Worm (Caenorhabditis elegans) whole organism, young adult: ENCODE data around the gene msp-59.

Experiments
- B0261.1 ChIP-seq: sonication (generic microtip); optimal IDR thresholded peaks from 2 replicates; lab custom pipeline; 2016; ENCODE audit warnings: mild to moderate bottlenecking, missing genetic modification characterization, moderate library complexity, missing compliant biosample characterization
- D2030.7 ChIP-seq: fragments of 200-800 bp; sonication (Bioruptor generic); IDR thresholded peaks from 2 replicates; pipeline ENCODE4 v1.3.6; 2022; ENCODE audit warnings: missing genetic modification reagents, missing genetic modification characterization, missing compliant biosample characterization
- F10E7.11 ChIP-seq: sonication (generic microtip); optimal IDR thresholded peaks from 2 replicates; lab custom pipeline; 2017; ENCODE audit warnings: mild to moderate bottlenecking, missing genetic modification characterization, moderate library complexity, missing compliant biosample characterization
- F23B12.7 ChIP-seq: sonication (generic microtip); optimal IDR thresholded peaks from 2 replicates; lab custom pipeline; 2017; ENCODE audit warnings: missing genetic modification characterization, mild to moderate bottlenecking, missing compliant biosample characterization, antibody characterized with exemption, moderate library complexity; ENCODE audit not compliant: insufficient read depth
- F39B2.1 ChIP-seq: fragments of 200-800 bp; sonication (Bioruptor generic); IDR thresholded peaks from 2 replicates; pipeline ENCODE4 v1.3.6; 2022; ENCODE audit warnings: missing genetic modification reagents, missing genetic modification characterization, missing compliant biosample characterization
- F49E8.2 ChIP-seq: sonication (generic microtip); optimal IDR thresholded peaks from 3 replicates; lab custom pipeline; 2017; ENCODE audit warnings: missing genetic modification characterization, mild to moderate bottlenecking, missing compliant biosample characterization, antibody characterized with exemption, moderate library complexity; ENCODE audit not compliant: insufficient read depth
- K11D2.4 ChIP-seq: fragments of 200-800 bp; sonication (Bioruptor generic); IDR thresholded peaks from 2 replicates; pipeline ENCODE4 v1.3.6; 2022; ENCODE audit warnings: missing genetic modification reagents, missing genetic modification characterization, missing compliant biosample characterization
- Y53G8AR.9 ChIP-seq: fragments of 200-800 bp; sonication (Bioruptor generic); conservative IDR thresholded peaks from 2 replicates; pipeline ENCODE4 v1.3.6; 2022; ENCODE audit warnings: missing genetic modification reagents, missing genetic modification characterization, missing compliant biosample characterization
- Y95B8A.8 ChIP-seq: fragments of 200-800 bp; sonication (Bioruptor generic); IDR thresholded peaks from 2 replicates; pipeline ENCODE4 v1.3.6; 2022; ENCODE audit warnings: missing genetic modification reagents, missing genetic modification characterization, missing compliant biosample characterization
- akir-1 ChIP-seq: fragments of 200-800 bp; sonication (Bioruptor generic); optimal IDR thresholded peaks from 2 replicates; lab custom pipeline; 2018; ENCODE audit warnings: mild to moderate bottlenecking, missing genetic modification characterization, moderate library complexity, missing compliant biosample characterization
- athp-1 ChIP-seq: sonication (generic microtip); optimal IDR thresholded peaks from 2 replicates; lab custom pipeline; 2017; ENCODE audit warnings: mild to moderate bottlenecking, missing genetic modification characterization, missing compliant biosample characterization
- attf-6 ChIP-seq: fragments of 200-800 bp; sonication (Bioruptor generic); IDR thresholded peaks from 2 replicates; pipeline ENCODE4 v1.3.6; 2022; ENCODE audit warnings: missing genetic modification reagents, missing genetic modification characterization, missing compliant biosample characterization
- bed-1 ChIP-seq: fragments of 200-800 bp; sonication (Bioruptor generic); IDR thresholded peaks from 2 replicates; pipeline ENCODE4 v1.3.6; 2022; ENCODE audit warnings: missing genetic modification reagents, missing genetic modification characterization, missing compliant biosample characterization
- bed-2 ChIP-seq: fragments of 200-800 bp; sonication (Bioruptor generic); IDR thresholded peaks from 2 replicates; pipeline ENCODE4 v1.3.6; 2022; ENCODE audit warnings: missing genetic modification reagents, missing genetic modification characterization, missing compliant biosample characterization
- ccch-3 ChIP-seq: fragments of 200-800 bp; sonication (Bioruptor generic); optimal IDR thresholded peaks from 2 replicates; lab custom pipeline; 2018; ENCODE audit warnings: mild to moderate bottlenecking, missing genetic modification characterization, missing compliant biosample characterization
- ceh-100 ChIP-seq: fragments of 200-800 bp; sonication (Bioruptor generic); IDR thresholded peaks from 2 replicates; pipeline ENCODE4 v1.3.6; 2022; ENCODE audit warnings: missing genetic modification reagents, missing genetic modification characterization, missing compliant biosample characterization
- ceh-40 ChIP-seq: fragments of 200-800 bp; sonication (Bioruptor generic); IDR thresholded peaks from 2 replicates; pipeline ENCODE4 v1.3.6; 2022; ENCODE audit warnings: missing genetic modification characterization, missing compliant biosample characterization
- ceh-79 ChIP-seq: sonication (generic microtip); optimal IDR thresholded peaks from 2 replicates; lab custom pipeline; 2017; ENCODE audit warnings: mild to moderate bottlenecking, missing genetic modification characterization, missing compliant biosample characterization
- dpff-1 ChIP-seq: sonication (generic microtip); optimal IDR thresholded peaks from 2 replicates; lab custom pipeline; 2017; ENCODE audit warnings: mild to moderate bottlenecking, missing genetic modification characterization, missing compliant biosample characterization
- dpl-1 ChIP-seq: fragments of 150-350 bp; optimal IDR thresholded peaks from 2 replicates; lab custom pipeline; 2014; ENCODE audit warnings: missing biosample characterization, missing genetic modification reagents, missing genetic modification characterization
- egl-18 ChIP-seq: fragments of 200-800 bp; sonication (Bioruptor generic); IDR thresholded peaks from 2 replicates; pipeline ENCODE4 v1.3.6; 2022; ENCODE audit warnings: missing genetic modification reagents, missing genetic modification characterization, missing compliant biosample characterization
- ekl-4 ChIP-seq: fragments of 200-800 bp; sonication (Bioruptor generic); IDR thresholded peaks from 2 replicates; pipeline ENCODE4 v1.3.6; 2022; ENCODE audit warnings: missing genetic modification reagents, missing genetic modification characterization, missing compliant biosample characterization
- ets-4 ChIP-seq: fragments of 200-800 bp; sonication (Bioruptor generic); optimal IDR thresholded peaks from 2 replicates; lab custom pipeline; 2018; ENCODE audit warnings: mild to moderate bottlenecking, missing genetic modification characterization, missing compliant biosample characterization
- fkh-3 ChIP-seq: sonication (generic microtip); optimal IDR thresholded peaks from 2 replicates; lab custom pipeline; 2016; ENCODE audit warnings: mild to moderate bottlenecking, missing genetic modification characterization, missing compliant biosample characterization
- gei-17 ChIP-seq: fragments of 200-800 bp; sonication (Bioruptor generic); optimal IDR thresholded peaks from 2 replicates; lab custom pipeline; 2018; ENCODE audit warnings: mild to moderate bottlenecking, missing genetic modification characterization, missing compliant biosample characterization
- him-1 ChIP-seq: sonication (generic microtip); optimal IDR thresholded peaks from 2 replicates; lab custom pipeline; 2016; ENCODE audit warnings: missing genotype, missing genetic modification reagents, missing genetic modification characterization, missing compliant biosample characterization
- hlh-12 ChIP-seq: sonication (generic microtip); optimal IDR thresholded peaks from 2 replicates; lab custom pipeline; 2016; ENCODE audit warnings: missing genetic modification characterization, missing compliant biosample characterization
- lag-1 ChIP-seq: fragments of 200-800 bp; sonication (Bioruptor generic); IDR thresholded peaks from 2 replicates; pipeline ENCODE4 v1.3.6; 2022; ENCODE audit warnings: missing genetic modification reagents, missing genetic modification characterization, missing compliant biosample characterization
- let-526 ChIP-seq: fragments of 200-800 bp; sonication (Bioruptor generic); IDR thresholded peaks from 2 replicates; pipeline ENCODE4 v1.3.6; 2022; ENCODE audit warnings: missing genetic modification reagents, missing genetic modification characterization, missing compliant biosample characterization
- lin-54 ChIP-seq: fragments of 200-800 bp; sonication (Bioruptor generic); optimal IDR thresholded peaks from 2 replicates; lab custom pipeline; 2018; ENCODE audit warnings: mild to moderate bottlenecking, missing genetic modification characterization, missing compliant biosample characterization
- lir-1 ChIP-seq: fragments of 200-800 bp; sonication (Bioruptor generic); conservative IDR thresholded peaks from 2 replicates; pipeline ENCODE4 v1.3.6; 2022; ENCODE audit warnings: missing genetic modification reagents, missing genetic modification characterization, missing compliant biosample characterization
- lsy-27 ChIP-seq: sonication (generic microtip); optimal IDR thresholded peaks from 2 replicates; lab custom pipeline; 2017; ENCODE audit warnings: missing genetic modification characterization, mild to moderate bottlenecking, missing compliant biosample characterization, antibody characterized with exemption, missing genotype, borderline replicate concordance; ENCODE audit not compliant: insufficient read depth
- madf-6 ChIP-seq: fragments of 200-800 bp; sonication (Bioruptor generic); IDR thresholded peaks from 2 replicates; pipeline ENCODE4 v1.3.6; 2022; ENCODE audit warnings: missing genetic modification reagents, missing genetic modification characterization, missing compliant biosample characterization
- nhr-27 ChIP-seq: fragments of 200-800 bp; sonication (Bioruptor generic); optimal IDR thresholded peaks from 2 replicates; lab custom pipeline; 2018; ENCODE audit warnings: mild to moderate bottlenecking, missing genetic modification characterization, moderate library complexity, missing compliant biosample characterization
- nhr-80 ChIP-seq: sonication (generic microtip); optimal IDR thresholded peaks from 2 replicates; lab custom pipeline; 2016; ENCODE audit warnings: missing genetic modification characterization, missing compliant biosample characterization
- rcor-1 ChIP-seq: fragments of 200-800 bp; sonication (Bioruptor generic); IDR thresholded peaks from 2 replicates; pipeline ENCODE4 v1.3.6; 2022; ENCODE audit warnings: missing genetic modification reagents, missing genetic modification characterization, missing compliant biosample characterization
- sdz-38 ChIP-seq: sonication (generic microtip); optimal IDR thresholded peaks from 2 replicates; lab custom pipeline; 2016; ENCODE audit warnings: missing genotype, missing genetic modification characterization, missing compliant biosample characterization
- snpc-1.1 ChIP-seq: sonication (generic microtip); optimal IDR thresholded peaks from 2 replicates; lab custom pipeline; 2017; ENCODE audit warnings: missing genetic modification characterization, mild to moderate bottlenecking, missing compliant biosample characterization, antibody characterized with exemption, moderate library complexity, missing genotype, missing genetic modification reagents; ENCODE audit not compliant: insufficient read depth
- snpc-4 ChIP-seq, 5 experiments: fragments of 150-350 bp in 1 of 5; sonication (generic microtip) in 4 of 5; optimal IDR thresholded peaks; 2 replicates each; lab custom pipeline; 2014 to 2018; ENCODE audit warnings: missing genetic modification characterization in 5 of 5, missing biosample characterization in 3 of 5, antibody characterized with exemption in 2 of 5, mild to moderate bottlenecking in 2 of 5, missing compliant biosample characterization in 2 of 5, missing genotype in 2 of 5, moderate library complexity in 2 of 5, missing genetic modification reagents in 1 of 5
- tbp1 ChIP-seq: fragments of 200-800 bp; sonication (Bioruptor generic); optimal IDR thresholded peaks from 2 replicates; lab custom pipeline; 2018; ENCODE audit warnings: mild to moderate bottlenecking, missing genetic modification characterization, missing compliant biosample characterization
- tbx-9 ChIP-seq: sonication (generic microtip); optimal IDR thresholded peaks from 2 replicates; lab custom pipeline; 2016; ENCODE audit warnings: borderline replicate concordance, missing genetic modification characterization, inconsistent platforms, missing compliant biosample characterization
- tlf-1 ChIP-seq: fragments of 200-800 bp; sonication (Bioruptor generic); optimal IDR thresholded peaks from 2 replicates; lab custom pipeline; 2018; ENCODE audit warnings: mild to moderate bottlenecking, missing genetic modification characterization, missing compliant biosample characterization
- ztf-25 ChIP-seq: fragments of 200-800 bp; sonication (Bioruptor generic); IDR thresholded peaks from 2 replicates; pipeline ENCODE4 v1.3.6; 2022; ENCODE audit warnings: missing genetic modification reagents, missing genetic modification characterization, missing compliant biosample characterization
- ztf-26 ChIP-seq: sonication (generic microtip); optimal IDR thresholded peaks from 2 replicates; lab custom pipeline; 2017; ENCODE audit warnings: missing genetic modification characterization, missing compliant biosample characterization

msp-59 gene

DNA sequence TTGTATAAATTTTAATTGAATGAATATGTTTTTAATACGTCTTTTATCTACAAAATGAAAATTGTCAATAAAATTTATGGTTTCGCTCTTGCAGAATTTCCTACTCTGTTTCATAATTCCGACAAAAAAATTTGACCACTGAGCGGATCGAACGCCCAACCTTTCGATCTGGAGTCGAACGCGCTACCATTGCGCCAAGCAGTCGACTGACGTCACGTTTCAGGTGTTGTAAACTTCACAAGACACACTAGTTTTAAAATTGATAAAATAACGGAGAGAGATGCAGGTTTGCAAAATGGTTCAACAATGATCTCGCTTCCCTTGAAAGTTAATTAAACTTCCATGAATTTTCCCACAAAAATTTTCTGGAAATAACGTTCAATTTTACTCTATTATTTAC, 31.3 kb upstream of the msp-59 start (continued):
- TF ChIP-seq F23B12.7 (tag; lab: Kevin White, UChicago) (peak; percentile 45), fkh-3 (tag; lab: Kevin White, UChicago) (no peak), snpc-1.1 (peak; percentile 87), dpff-1 (tag; lab: Kevin White, UChicago) (no peak), sdz-38 (no peak), snpc-4 (GFP tag; optimal IDR thresholded peaks at IDR 0.05; lab: Kevin White, UChicago) (peak; percentile 83), snpc-4 (tag; optimal IDR thresholded peaks at IDR 0.05; lab: Kevin White, UChicago) (peak; percentile 71 to 93 (median 90)), ztf-25 (GFP tag; lab: Robert Waterston, UW) (no peak), tbp1 (GFP tag; lab: Kevin White, UChicago) (peak; percentile 87), nhr-80 (tag; lab: Kevin White, UChicago) (peak; percentile 21), F49E8.2 (tag; lab: Kevin White, UChicago) (no peak), F10E7.11 (no peak), bed-2 (GFP tag; lab: Robert Waterston, UW) (no peak), nhr-27 (tag; lab: Kevin White, UChicago) (no peak), lag-1 (GFP tag; lab: Robert Waterston, UW) (no peak), bed-1 (GFP tag; lab: Robert Waterston, UW) (no peak), D2030.7 (peak; percentile 45; the same call in 1 of the 2 replicates), let-526 (GFP tag; lab: Robert Waterston, UW) (no peak), madf-6 (GFP tag; lab: Robert Waterston, UW) (no peak), lsy-27 (tag; lab: Kevin White, UChicago) (no peak), ccch-3 (GFP tag; lab: Kevin White, UChicago) (no peak), K11D2.4 (GFP tag; lab: Robert Waterston, UW) (no peak), lir-1 (GFP tag; lab: Robert Waterston, UW) (no peak), tlf-1 (GFP tag; lab: Kevin White, UChicago) (no peak), ets-4 (no peak), B0261.1 (tag; lab: Kevin White, UChicago) (peak; percentile 68), akir-1 (no peak), rcor-1 (GFP tag; lab: Robert Waterston, UW) (no peak), lin-54 (GFP tag; lab: Kevin White, UChicago) (peak; percentile 41), attf-6 (GFP tag; lab: Robert Waterston, UW) (peak; percentile 46; the same call in 1 of the 2 replicates), gei-17 (no peak), dpl-1 (no peak), egl-18 (no peak), tbx-9 (tag; lab: Kevin White, UChicago) (no peak)

DNA sequence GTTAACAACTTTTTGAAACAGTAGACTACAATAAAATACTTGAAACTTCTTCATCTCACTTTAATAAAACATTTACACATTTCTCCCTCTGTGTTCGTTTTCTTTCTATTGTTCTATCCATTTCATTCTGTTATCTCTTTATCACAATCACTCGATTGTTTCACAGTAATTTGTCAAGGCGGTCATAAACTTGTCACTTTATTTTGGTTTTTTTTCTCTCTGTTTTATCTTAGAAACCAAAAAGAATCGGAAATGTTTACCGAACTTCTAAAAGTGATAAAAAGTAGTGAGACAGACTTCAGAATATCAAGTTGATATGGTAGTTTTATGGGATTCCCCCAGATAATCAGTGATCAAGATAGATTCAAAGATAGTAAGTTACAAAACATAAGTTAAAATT, 26.3 kb upstream of the msp-59 start, which contains the start of gene Y4C6B.2:
Gene Y4C6B.2 (plus strand): TSS at position 320 of the 400 bp plus-strand sequence.
- TF ChIP-seq F39B2.1 (no peak), ztf-26 (no peak), hlh-12 (tag; lab: Kevin White, UChicago) (no peak), ekl-4 (GFP tag; lab: Robert Waterston, UW) (no peak), ztf-25 (GFP tag; lab: Robert Waterston, UW) (no peak), nhr-80 (tag; lab: Kevin White, UChicago) (no peak), Y95B8A.8 (GFP tag; lab: Robert Waterston, UW) (no peak), attf-6 (GFP tag; lab: Robert Waterston, UW) (no peak), madf-6 (GFP tag; lab: Robert Waterston, UW) (no peak), ceh-100 (GFP tag; lab: Robert Waterston, UW) (no peak), ceh-40 (GFP tag; lab: Robert Waterston, UW) (no peak), Y53G8AR.9 (GFP tag; lab: Robert Waterston, UW) (no peak), ceh-79 (tag; lab: Kevin White, UChicago) (no peak), athp-1 (tag; lab: Kevin White, UChicago) (no peak), him-1 (tag; lab: Kevin White, UChicago) (no peak)
- TF ChIP-seq, all 124 proteins: peak for 0
